Worm (Caenorhabditis elegans): ENCODE results near the gene Y39H10B.3.

Y39H10B.3 gene

ce11 chrV:3678513-3678912 lies 7.9 kb downstream of the Y39H10B.3 start:
- TF ChIP-seq ama-1 (optimal IDR thresholded peaks at IDR 0.05) (no peak), B0310.2 (tag; optimal IDR thresholded peaks at IDR 0.05) (no peak), hnd-1 (tag; optimal IDR thresholded peaks at IDR 0.05) (no peak), tbx-37 (GFP tag; conservative IDR thresholded peaks at IDR 0.05) (no peak), sea-1 (GFP tag; conservative IDR thresholded peaks at IDR 0.05) (no peak), flt-1 (GFP tag; IDR thresholded peaks at IDR 0.05) (no peak), hmg-4 (GFP tag; optimal IDR thresholded peaks at IDR 0.05) (no peak), ceh-36 (tag; optimal IDR thresholded peaks at IDR 0.05) (no peak), hmbx-1 (tag; optimal IDR thresholded peaks at IDR 0.05) (no peak), tbx-11 (GFP tag; IDR thresholded peaks at IDR 0.05) (no peak), ceh-13 (GFP tag; optimal IDR thresholded peaks at IDR 0.05) (no peak)

- no peak for TF ChIP-seq hnd-1 (tag; optimal IDR thresholded peaks at IDR 0.05)
- no peak for TF ChIP-seq F13C5.2 (tag; optimal IDR thresholded peaks at IDR 0.05)
- TF ChIP-seq hmbx-1 (tag; optimal IDR thresholded peaks at IDR 0.05), result no peak
- no peak for TF ChIP-seq tbx-11 (GFP tag; IDR thresholded peaks at IDR 0.05)
- TF ChIP-seq hmg-4 (GFP tag; optimal IDR thresholded peaks at IDR 0.05), result no peak
- no peak for TF ChIP-seq sea-1 (GFP tag; conservative IDR thresholded peaks at IDR 0.05)
- TF ChIP-seq tra-4 (tag; optimal IDR thresholded peaks at IDR 0.05), result no peak
- no peak for TF ChIP-seq ceh-36 (tag; optimal IDR thresholded peaks at IDR 0.05)
- TF ChIP-seq B0310.2 (tag; optimal IDR thresholded peaks at IDR 0.05), result no peak
Measured at ce11 chrV:3682553-3682952, 12.0 kb downstream of the Y39H10B.3 start, which contains the start of gene W08A12.3. Gene W08A12.3 (plus strand): TSS chrV:3682853.

- TF ChIP-seq ceh-13 (GFP tag; optimal IDR thresholded peaks at IDR 0.05) (no peak), tra-4 (tag; optimal IDR thresholded peaks at IDR 0.05) (no peak), ets-7 (tag; optimal IDR thresholded peaks at IDR 0.05) (no peak), hnd-1 (tag; optimal IDR thresholded peaks at IDR 0.05) (no peak), ceh-36 (tag; optimal IDR thresholded peaks at IDR 0.05) (no peak), B0310.2 (tag; optimal IDR thresholded peaks at IDR 0.05) (no peak), ama-1 (optimal IDR thresholded peaks at IDR 0.05) (no peak), aly-1 (tag; optimal IDR thresholded peaks at IDR 0.05) (no peak), pes-1 (GFP tag; IDR thresholded peaks at IDR 0.05) (no peak), F13C5.2 (tag; optimal IDR thresholded peaks at IDR 0.05) (no peak), tbx-11 (GFP tag; IDR thresholded peaks at IDR 0.05) (no peak)
Measured at ce11 chrV:3685790-3686208, 15.2 kb downstream of the Y39H10B.3 start, which contains the start of gene W08A12.2. Gene W08A12.2 (minus strand): TSS chrV:3685892.

ce11 chrV:3686292-3686691 lies 15.7 kb downstream of the Y39H10B.3 start:
- TF ChIP-seq hmg-4 (GFP tag; optimal IDR thresholded peaks at IDR 0.05) (no peak), ama-1 (optimal IDR thresholded peaks at IDR 0.05) (no peak), tbx-37 (GFP tag; conservative IDR thresholded peaks at IDR 0.05) (no peak), flt-1 (GFP tag; IDR thresholded peaks at IDR 0.05) (no peak), sea-1 (GFP tag; conservative IDR thresholded peaks at IDR 0.05) (no peak), hmbx-1 (tag; optimal IDR thresholded peaks at IDR 0.05) (no peak)

ce11 chrV:3686899-3687298 lies 16.3 kb downstream of the Y39H10B.3 start, which contains the start of gene unc-132:
Gene unc-132 (plus strand): TSS chrV:3687106.
- TF ChIP-seq ama-1 (optimal IDR thresholded peaks at IDR 0.05) (no peak), flt-1 (GFP tag; IDR thresholded peaks at IDR 0.05) (no peak), ets-7 (tag; optimal IDR thresholded peaks at IDR 0.05) (no peak), tbx-11 (GFP tag; IDR thresholded peaks at IDR 0.05) (no peak), tra-4 (tag; optimal IDR thresholded peaks at IDR 0.05) (no peak), sea-1 (GFP tag; conservative IDR thresholded peaks at IDR 0.05) (no peak), tbx-37 (GFP tag; conservative IDR thresholded peaks at IDR 0.05) (no peak), F13C5.2 (tag; optimal IDR thresholded peaks at IDR 0.05) (no peak), scrt-1 (GFP tag; IDR thresholded peaks at IDR 0.05) (no peak)

ce11 chrV:3688733-3689132 lies 18.1 kb downstream of the Y39H10B.3 start:
- no peak for TF ChIP-seq ama-1 (optimal IDR thresholded peaks at IDR 0.05)
- no peak for TF ChIP-seq ceh-13 (GFP tag; optimal IDR thresholded peaks at IDR 0.05)
- no peak for TF ChIP-seq B0310.2 (tag; optimal IDR thresholded peaks at IDR 0.05)
- TF ChIP-seq tbx-11 (GFP tag; IDR thresholded peaks at IDR 0.05), result no peak
- TF ChIP-seq tbx-37 (GFP tag; conservative IDR thresholded peaks at IDR 0.05), result no peak
- no peak for TF ChIP-seq sea-1 (GFP tag; conservative IDR thresholded peaks at IDR 0.05)
- TF ChIP-seq F13C5.2 (tag; optimal IDR thresholded peaks at IDR 0.05), result no peak
- no peak for TF ChIP-seq flt-1 (GFP tag; IDR thresholded peaks at IDR 0.05)
- no peak for TF ChIP-seq hmg-4 (GFP tag; optimal IDR thresholded peaks at IDR 0.05)
- no peak for TF ChIP-seq ceh-36 (tag; optimal IDR thresholded peaks at IDR 0.05)
- TF ChIP-seq aly-1 (tag; optimal IDR thresholded peaks at IDR 0.05), result no peak
- TF ChIP-seq tra-4 (tag; optimal IDR thresholded peaks at IDR 0.05), result no peak

- TF ChIP-seq ets-7 (tag; optimal IDR thresholded peaks at IDR 0.05), result no peak
- no peak for TF ChIP-seq hmg-4 (GFP tag; optimal IDR thresholded peaks at IDR 0.05)
- TF ChIP-seq scrt-1 (GFP tag; IDR thresholded peaks at IDR 0.05), result no peak
- TF ChIP-seq flt-1 (GFP tag; IDR thresholded peaks at IDR 0.05), result no peak
- TF ChIP-seq ceh-36 (tag; optimal IDR thresholded peaks at IDR 0.05), result no peak
- no peak for TF ChIP-seq B0310.2 (tag; optimal IDR thresholded peaks at IDR 0.05)
- no peak for TF ChIP-seq tbx-37 (GFP tag; conservative IDR thresholded peaks at IDR 0.05)
- no peak for TF ChIP-seq aly-1 (tag; optimal IDR thresholded peaks at IDR 0.05)
- no peak for TF ChIP-seq tra-4 (tag; optimal IDR thresholded peaks at IDR 0.05)
- TF ChIP-seq hnd-1 (tag; optimal IDR thresholded peaks at IDR 0.05), result no peak
- no peak for TF ChIP-seq F13C5.2 (tag; optimal IDR thresholded peaks at IDR 0.05)
- no peak for TF ChIP-seq pes-1 (GFP tag; IDR thresholded peaks at IDR 0.05)
- TF ChIP-seq ama-1 (optimal IDR thresholded peaks at IDR 0.05), result no peak
- no peak for TF ChIP-seq tbx-11 (GFP tag; IDR thresholded peaks at IDR 0.05)
- TF ChIP-seq hmbx-1 (tag; optimal IDR thresholded peaks at IDR 0.05), result no peak
- no peak for TF ChIP-seq sea-1 (GFP tag; conservative IDR thresholded peaks at IDR 0.05)
- TF ChIP-seq ceh-13 (GFP tag; optimal IDR thresholded peaks at IDR 0.05), result no peak
Measured at ce11 chrV:3692613-3693012, 22.0 kb downstream of the Y39H10B.3 start.

- TF ChIP-seq ceh-36 (tag; optimal IDR thresholded peaks at IDR 0.05) (no peak), hmg-4 (GFP tag; optimal IDR thresholded peaks at IDR 0.05) (no peak), tra-4 (tag; optimal IDR thresholded peaks at IDR 0.05) (no peak), ets-7 (tag; optimal IDR thresholded peaks at IDR 0.05) (no peak), sea-1 (GFP tag; conservative IDR thresholded peaks at IDR 0.05) (no peak), F13C5.2 (tag; optimal IDR thresholded peaks at IDR 0.05) (no peak), ceh-13 (GFP tag; optimal IDR thresholded peaks at IDR 0.05) (no peak), tbx-37 (GFP tag; conservative IDR thresholded peaks at IDR 0.05) (no peak), hmbx-1 (tag; optimal IDR thresholded peaks at IDR 0.05) (no peak), hnd-1 (tag; optimal IDR thresholded peaks at IDR 0.05) (no peak), flt-1 (GFP tag; IDR thresholded peaks at IDR 0.05) (no peak), ama-1 (optimal IDR thresholded peaks at IDR 0.05) (no peak), scrt-1 (GFP tag; IDR thresholded peaks at IDR 0.05) (no peak), B0310.2 (tag; optimal IDR thresholded peaks at IDR 0.05) (no peak), aly-1 (tag; optimal IDR thresholded peaks at IDR 0.05) (no peak), pes-1 (GFP tag; IDR thresholded peaks at IDR 0.05) (no peak), tbx-11 (GFP tag; IDR thresholded peaks at IDR 0.05) (no peak)
Measured at ce11 chrV:3693657-3694056, 23.1 kb downstream of the Y39H10B.3 start.
